Fruit fly (Drosophila melanogaster): ENCODE measurements around the gene CG9915.
A peak's percentile ranks its signal among the peaks of the same experiment; 100 is the strongest.

Gene CG9915

DNA sequence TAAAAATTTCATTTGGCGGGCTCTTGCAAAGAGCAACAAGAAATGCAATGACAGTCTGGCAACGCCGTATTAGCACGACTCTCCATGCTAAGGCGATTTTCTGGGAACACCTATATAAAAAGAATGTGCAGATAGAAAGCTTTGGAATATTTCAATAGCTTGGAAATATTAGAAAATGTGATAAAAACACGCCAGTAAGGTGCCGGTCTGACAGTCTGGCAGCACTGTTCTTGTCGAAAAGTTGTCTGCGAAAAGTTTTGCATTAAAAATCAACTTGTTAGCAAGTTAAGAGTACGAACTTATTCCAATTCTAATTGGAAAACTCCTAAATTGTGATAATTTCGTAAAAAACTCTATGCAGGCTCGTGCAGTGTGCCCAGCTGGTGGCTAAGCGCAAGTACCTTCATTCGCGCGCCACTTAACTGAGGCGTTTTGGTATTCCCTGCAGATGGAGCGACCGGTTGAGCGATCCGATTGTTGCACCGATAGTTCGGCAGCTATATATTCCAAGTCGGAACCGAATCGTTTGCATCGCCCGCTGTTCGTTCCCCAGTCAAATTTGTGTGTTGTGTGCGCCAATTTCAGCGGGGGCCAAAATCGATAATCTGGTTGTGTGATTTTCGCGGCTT, 34.9 kb downstream of the CG9915 start, which contains the start of gene eas (continued):
- TF ChIP-seq inv (GFP tag; IDR thresholded peaks at IDR 0.05; ENCODE audit: partially characterized antibody) (peak; percentile 69), CG8281 (tag; optimal IDR thresholded peaks at IDR 0.05) (no peak), maf-S (GFP tag; optimal IDR thresholded peaks at IDR 0.05) (no peak), CG2120 (GFP tag; optimal IDR thresholded peaks at IDR 0.05) (peak; percentile 30), CG34376 (GFP tag; optimal IDR thresholded peaks at IDR 0.05) (no peak), sna (GFP tag; IDR thresholded peaks at IDR 0.05; ENCODE audit: partially characterized antibody) (peak; percentile 41; the same call in 1 of the 2 replicates), CG33213 (GFP tag; optimal IDR thresholded peaks at IDR 0.05) (peak; percentile 35), Bgb (GFP tag; IDR thresholded peaks at IDR 0.05; ENCODE audit: partially characterized antibody) (peak; percentile 83), zf30C (GFP tag; optimal IDR thresholded peaks at IDR 0.05) (peak; percentile 4), ken (GFP tag; IDR thresholded peaks at IDR 0.05) (0 out of 3 replicates have a peak, but pooled peaks have one; percentile 10), Elba2 (GFP tag; optimal IDR thresholded peaks at IDR 0.05) (peak; percentile 26), Atf3 (GFP tag; optimal IDR thresholded peaks at IDR 0.05) (no peak), E2f2 (GFP tag; IDR thresholded peaks at IDR 0.05) (peak; percentile 81), Stat92E (GFP tag; optimal IDR thresholded peaks at IDR 0.05) (no peak), Hsf (GFP tag; optimal IDR thresholded peaks at IDR 0.05) (peak; percentile 10), Myb (GFP tag; optimal IDR thresholded peaks at IDR 0.05) (peak; percentile 51), CG3838 (GFP tag; optimal IDR thresholded peaks at IDR 0.05) (no peak), CG18619 (GFP tag; optimal IDR thresholded peaks at IDR 0.05) (no peak), gcm (GFP tag; optimal IDR thresholded peaks at IDR 0.05) (no peak), CG12744 (GFP tag; optimal IDR thresholded peaks at IDR 0.05) (no peak), vnd (GFP tag; IDR thresholded peaks at IDR 0.05; ENCODE audit: partially characterized antibody) (peak; percentile 62; the same call in 2 of the 3 replicates), Side (GFP tag; optimal IDR thresholded peaks at IDR 0.05) (peak; percentile 31), caup (GFP tag; optimal IDR thresholded peaks at IDR 0.05; ENCODE audit: severe bottlenecking) (no peak), bab2 (GFP tag; optimal IDR thresholded peaks at IDR 0.05) (no peak), CG14860 (GFP tag; IDR thresholded peaks at IDR 0.05; ENCODE audit: partially characterized antibody) (peak; percentile 59), insv (GFP tag; optimal IDR thresholded peaks at IDR 0.05) (peak; percentile 24 to 92), CG31441 (GFP tag; IDR thresholded peaks at IDR 0.05) (no peak), CG8765 (GFP tag; IDR thresholded peaks at IDR 0.05) (no peak), row (GFP tag; IDR thresholded peaks at IDR 0.05) (peak; percentile 63), gcm2 (GFP tag; optimal IDR thresholded peaks at IDR 0.05) (no peak), CHES-1-like (GFP tag; optimal IDR thresholded peaks at IDR 0.05) (peak; percentile 22), CG3995 (GFP tag; optimal IDR thresholded peaks at IDR 0.05) (peak; percentile 67), Mad (GFP tag; optimal IDR thresholded peaks at IDR 0.05) (no peak), CG13775 (GFP tag; optimal IDR thresholded peaks at IDR 0.05) (no peak), gro (GFP tag; optimal IDR thresholded peaks at IDR 0.05) (peak; percentile 38), CG32532 (GFP tag; IDR thresholded peaks at IDR 0.05) (peak; percentile 11; the same call in 1 of the 2 replicates), ERR (GFP tag; optimal IDR thresholded peaks at IDR 0.05) (no peak), CG4424 (GFP tag; optimal IDR thresholded peaks at IDR 0.05) (peak; percentile 20), ssp (GFP tag; IDR thresholded peaks at IDR 0.05) (peak; percentile 50; the same call in 1 of the 2 replicates), pzg (GFP tag; optimal IDR thresholded peaks at IDR 0.05) (peak; percentile 87), sima (GFP tag; optimal IDR thresholded peaks at IDR 0.05) (no peak), so (GFP tag; IDR thresholded peaks at IDR 0.05) (no peak), CG12659 (GFP tag; optimal IDR thresholded peaks at IDR 0.05) (peak; percentile 47), nerfin-2 (GFP tag; IDR thresholded peaks at IDR 0.05; ENCODE audit: partially characterized antibody) (peak; percentile 23; the same call in 1 of the 2 replicates), otp (GFP tag; IDR thresholded peaks at IDR 0.05) (0 out of 3 replicates have a peak, but pooled peaks have one; percentile 14), da (GFP tag; optimal IDR thresholded peaks at IDR 0.05) (no peak), CG15601 (tag; optimal IDR thresholded peaks at IDR 0.05) (peak; percentile 14), gfzf (GFP tag; optimal IDR thresholded peaks at IDR 0.05) (peak; percentile 96), lola (GFP tag; optimal IDR thresholded peaks at IDR 0.05) (peak in 1 of 3 experiments; percentile 50)

All from whole organism, embryonic.